Fruit fly (Drosophila melanogaster) whole organism, pupa: ENCODE measurements around the gene NP15.6.
A peak's percentile ranks its signal among the peaks of the same experiment; 100 is the strongest.

Experiments used
- CG10348 ChIP-seq: fragments of 200-800 bp; sonication (Bioruptor generic); IDR thresholded peaks from 2 replicates; pipeline ENCODE4 v1.3.6; 2022; ENCODE audit warnings: missing biosample characterization, missing genetic modification characterization
- CG12605 ChIP-seq: fragments of 200-800 bp; sonication (Bioruptor generic); IDR thresholded peaks from 2 replicates; pipeline ENCODE4 v1.3.6; 2022; ENCODE audit warnings: missing biosample characterization, missing genetic modification characterization
- CG13204 ChIP-seq: fragments of 200-800 bp; sonication (Bioruptor generic); optimal IDR thresholded peaks from 2 replicates; lab custom pipeline; 2018; ENCODE audit warnings: missing biosample characterization, mild to moderate bottlenecking, missing genetic modification characterization, moderate library complexity
- CG14655 ChIP-seq: fragments of 200-800 bp; sonication (Bioruptor generic); optimal IDR thresholded peaks from 3 replicates; lab custom pipeline; 2017; ENCODE audit warnings: mild to moderate bottlenecking, missing biosample characterization, missing genetic modification reagents, missing genetic modification characterization
- CG15710 ChIP-seq: fragments of 200-800 bp; sonication (Bioruptor generic); optimal IDR thresholded peaks from 2 replicates; lab custom pipeline; 2018; ENCODE audit warnings: missing biosample characterization, mild to moderate bottlenecking, missing genetic modification characterization, moderate library complexity
- CG17806 ChIP-seq: fragments of 200-800 bp; sonication (Bioruptor generic); optimal IDR thresholded peaks from 2 replicates; lab custom pipeline; 2018; ENCODE audit warnings: missing biosample characterization, mild to moderate bottlenecking, missing genetic modification characterization, moderate library complexity
- CG32121 ChIP-seq: fragments of 200-800 bp; sonication (Bioruptor generic); IDR thresholded peaks from 2 replicates; pipeline ENCODE4 v1.3.6; 2022; ENCODE audit warnings: missing biosample characterization, missing genetic modification characterization
- CG34367 ChIP-seq: fragments of 200-800 bp; sonication (Bioruptor generic); optimal IDR thresholded peaks from 2 replicates; lab custom pipeline; 2018; ENCODE audit warnings: missing biosample characterization, mild to moderate bottlenecking, missing genetic modification characterization
- CG4496 ChIP-seq: fragments of 200-800 bp; sonication (Bioruptor generic); IDR thresholded peaks from 3 replicates; pipeline ENCODE4 v1.3.6; 2022; ENCODE audit warnings: missing biosample characterization, missing genetic modification characterization
- CG8159 ChIP-seq: fragments of 200-800 bp; sonication (Bioruptor generic); optimal IDR thresholded peaks from 3 replicates; lab custom pipeline; 2018; ENCODE audit warnings: missing biosample characterization, mild to moderate bottlenecking, missing genetic modification characterization, moderate library complexity
- CG8301 ChIP-seq: fragments of 200-800 bp; sonication (Bioruptor generic); optimal IDR thresholded peaks from 2 replicates; lab custom pipeline; 2018; ENCODE audit warnings: missing biosample characterization, mild to moderate bottlenecking, missing genetic modification characterization
- CG9948 ChIP-seq: fragments of 200-800 bp; sonication (Bioruptor generic); optimal IDR thresholded peaks from 2 replicates; lab custom pipeline; 2018; ENCODE audit warnings: missing biosample characterization, mild to moderate bottlenecking, missing genetic modification characterization, moderate library complexity
- D1 ChIP-seq: fragments of 200-800 bp; sonication (Bioruptor generic); optimal IDR thresholded peaks from 2 replicates; lab custom pipeline; 2018; ENCODE audit warnings: missing biosample characterization, mild to moderate bottlenecking, missing genetic modification characterization, moderate library complexity
- EcR ChIP-seq: fragments of 200-800 bp; sonication (Bioruptor generic); optimal IDR thresholded peaks from 3 replicates; lab custom pipeline; 2019; ENCODE audit warnings: missing biosample characterization, missing genetic modification characterization, mild to moderate bottlenecking, moderate library complexity, missing genetic modification reagents
- Ets98B ChIP-seq: fragments of 200-800 bp; sonication (Bioruptor generic); IDR thresholded peaks from 2 replicates; pipeline ENCODE4 v1.3.6; 2022; ENCODE audit warnings: missing biosample characterization, missing genetic modification characterization
- Pif1A ChIP-seq: fragments of 200-800 bp; sonication (Bioruptor generic); optimal IDR thresholded peaks from 3 replicates; lab custom pipeline; 2016; ENCODE audit warnings: missing biosample characterization, missing genetic modification characterization
- Pif1B ChIP-seq: fragments of 200-800 bp; sonication (Bioruptor generic); optimal IDR thresholded peaks from 3 replicates; lab custom pipeline; 2016; ENCODE audit warnings: missing biosample characterization, missing genetic modification characterization
- Snoo ChIP-seq: fragments of 200-800 bp; sonication (Bioruptor generic); optimal IDR thresholded peaks from 3 replicates; lab custom pipeline; 2017; ENCODE audit warnings: missing biosample characterization, mild to moderate bottlenecking, missing genetic modification characterization, inconsistent platforms
- fd96Ca ChIP-seq: fragments of 200-800 bp; sonication (Bioruptor generic); IDR thresholded peaks from 3 replicates; pipeline ENCODE4 v1.3.6; 2022; ENCODE audit warnings: missing biosample characterization, missing genetic modification characterization
- gl ChIP-seq: fragments of 200-800 bp; sonication (Bioruptor generic); optimal IDR thresholded peaks from 2 replicates; lab custom pipeline; 2018; ENCODE audit warnings: missing biosample characterization, mild to moderate bottlenecking, missing genetic modification characterization
- rn ChIP-seq: fragments of 200-800 bp; sonication (Bioruptor generic); IDR thresholded peaks from 2 replicates; pipeline ENCODE4 v1.3.6; 2022; ENCODE audit warnings: missing biosample characterization, missing genetic modification characterization

NP15.6 gene

DNA sequence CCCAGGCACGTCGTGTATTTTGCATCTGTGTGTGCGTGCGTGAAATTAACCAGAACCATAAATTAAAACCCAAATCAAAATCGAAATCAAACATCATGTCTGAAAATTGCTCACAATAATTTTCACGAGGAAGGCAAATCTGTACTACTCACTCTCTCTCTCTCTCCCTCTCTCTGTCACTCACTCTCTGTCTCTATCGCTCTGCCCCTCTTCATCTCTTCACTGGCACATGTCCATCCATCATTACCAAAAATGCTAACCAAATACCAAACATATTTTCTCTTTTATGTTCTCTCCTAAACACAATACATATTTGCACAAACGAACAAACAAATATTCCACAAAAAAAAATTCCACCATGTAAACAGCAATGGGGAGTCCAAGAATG lies 11.8 kb upstream of the NP15.6 start:
- TF ChIP-seq CG9948 (tag; lab: Kevin White, UChicago): no peak
- no peak for TF ChIP-seq CG13204 (GFP tag; lab: Kevin White, UChicago)
- no peak for TF ChIP-seq Pif1B (GFP tag; lab: Kevin White, UChicago)
- no peak for TF ChIP-seq CG8159 (tag; lab: Kevin White, UChicago)
- no peak for TF ChIP-seq CG15710 (tag; lab: Kevin White, UChicago)
- TF ChIP-seq Ets98B (GFP tag; lab: Robert Waterston, UW): no peak
- TF ChIP-seq Pif1A (GFP tag; lab: Kevin White, UChicago): no peak
- no peak for TF ChIP-seq D1 (tag; lab: Kevin White, UChicago)
- no peak for TF ChIP-seq Snoo (tag; lab: Kevin White, UChicago)
- no peak for TF ChIP-seq CG4496
- TF ChIP-seq CG34367 (tag; lab: Kevin White, UChicago): no peak
- no peak for TF ChIP-seq EcR (GFP tag; lab: Kevin White, UChicago)
- TF ChIP-seq rn (GFP tag; lab: Robert Waterston, UW): no peak
- no peak for TF ChIP-seq CG17806 (tag; lab: Kevin White, UChicago)
- no peak for TF ChIP-seq CG14655 (GFP tag; lab: Kevin White, UChicago)
- TF ChIP-seq, all 21 proteins: peak for 0

DNA sequence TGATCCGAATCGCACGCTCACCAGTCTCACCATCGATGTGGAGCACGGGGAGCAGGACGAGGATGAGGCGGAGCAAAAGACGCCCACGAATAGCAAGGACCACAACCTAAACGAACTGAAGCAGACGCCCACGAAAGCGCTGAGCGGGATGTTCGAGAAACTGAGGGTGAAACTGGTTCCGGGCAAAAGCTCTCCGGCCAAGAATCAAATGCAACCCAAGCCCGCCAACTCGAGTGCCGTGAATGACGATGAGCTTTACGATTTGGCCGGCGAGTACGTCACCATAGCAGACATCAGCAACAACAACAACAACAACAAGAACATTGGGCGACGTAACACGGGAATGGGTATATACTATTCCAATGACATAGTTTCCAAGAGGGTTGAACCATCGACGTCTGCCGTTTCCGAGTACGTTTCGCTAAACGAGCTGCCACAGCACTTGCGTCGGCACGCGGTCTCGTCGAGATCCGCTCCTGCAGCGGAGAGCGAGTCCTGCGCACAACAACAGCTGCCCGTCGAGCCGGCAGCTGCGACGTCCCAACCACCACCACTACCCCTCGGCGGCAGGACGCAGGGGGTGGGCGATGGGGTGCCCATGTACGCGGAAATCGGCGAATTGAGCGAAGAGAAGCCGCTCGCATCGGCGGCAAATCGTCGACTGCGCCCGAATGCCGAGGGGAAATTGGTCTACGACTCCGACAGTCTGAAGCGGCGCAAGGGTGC lies 9.7 kb upstream of the NP15.6 start:
- TF ChIP-seq CG8159 (tag; lab: Kevin White, UChicago) (no peak), CG13204 (GFP tag; lab: Kevin White, UChicago) (peak; percentile 94), CG4496 (no peak), rn (GFP tag; lab: Robert Waterston, UW) (no peak), EcR (GFP tag; lab: Kevin White, UChicago) (peak; percentile 20), D1 (tag; lab: Kevin White, UChicago) (no peak)

- TF ChIP-seq Pif1B (GFP tag; lab: Kevin White, UChicago) (no peak), CG34367 (tag; lab: Kevin White, UChicago) (no peak), Snoo (tag; lab: Kevin White, UChicago) (no peak), CG32121 (peak; percentile 32; the same call in 1 of the 2 replicates), Pif1A (GFP tag; lab: Kevin White, UChicago) (no peak), D1 (tag; lab: Kevin White, UChicago) (no peak), CG15710 (tag; lab: Kevin White, UChicago) (peak; percentile 13), CG8301 (tag; lab: Kevin White, UChicago) (no peak), fd96Ca (0 out of 3 replicates have a peak, but pooled peaks have one; percentile 32), Ets98B (GFP tag; lab: Robert Waterston, UW) (peak; percentile 45), rn (GFP tag; lab: Robert Waterston, UW) (no peak), CG13204 (GFP tag; lab: Kevin White, UChicago) (no peak), CG17806 (tag; lab: Kevin White, UChicago) (no peak), CG9948 (tag; lab: Kevin White, UChicago) (no peak), gl (tag; lab: Kevin White, UChicago) (no peak), CG12605 (GFP tag; lab: Robert Waterston, UW) (no peak), CG4496 (peak; percentile 70), EcR (GFP tag; lab: Kevin White, UChicago) (no peak), CG10348 (GFP tag; lab: Robert Waterston, UW) (no peak), CG14655 (GFP tag; lab: Kevin White, UChicago) (no peak), CG8159 (tag; lab: Kevin White, UChicago) (no peak)
Observed at dm6 chr3R:19023862-19024261, 3.3 kb upstream of the NP15.6 start, which contains the start of the genes CG6005 and CG14286. Gene CG6005 (minus strand): TSS chr3R:19024030. Gene CG14286 (plus strand): TSS chr3R:19024092.

DNA sequence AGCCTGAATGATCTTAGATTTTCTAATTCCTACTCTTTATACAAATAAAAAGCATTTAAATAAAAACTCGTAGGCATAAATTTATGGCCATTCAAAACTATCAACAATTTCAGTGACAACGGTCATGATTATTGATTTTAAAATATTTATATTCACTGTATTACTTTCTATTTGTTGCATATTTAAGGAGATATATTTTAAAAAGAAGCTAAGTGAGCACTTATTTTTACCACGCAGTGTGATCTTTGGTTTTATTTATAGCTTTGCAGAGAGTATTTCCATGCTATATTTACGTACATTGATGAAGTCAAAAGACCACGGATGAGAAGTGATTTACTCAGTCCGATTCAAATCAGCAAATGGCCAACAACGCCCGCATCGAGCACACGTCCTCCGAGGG lies 2.4 kb upstream of the NP15.6 start, which contains the start of gene CG14285:
TSS of gene CG14285 (plus strand) at position 339 of the 400 bp plus-strand sequence.
- TF ChIP-seq CG13204 (GFP tag; lab: Kevin White, UChicago) (no peak), CG32121 (peak; percentile 22; the same call in 1 of the 2 replicates), D1 (tag; lab: Kevin White, UChicago) (no peak), CG10348 (GFP tag; lab: Robert Waterston, UW) (no peak), CG14655 (GFP tag; lab: Kevin White, UChicago) (no peak), CG9948 (tag; lab: Kevin White, UChicago) (no peak), rn (GFP tag; lab: Robert Waterston, UW) (no peak), CG34367 (tag; lab: Kevin White, UChicago) (no peak)

DNA sequence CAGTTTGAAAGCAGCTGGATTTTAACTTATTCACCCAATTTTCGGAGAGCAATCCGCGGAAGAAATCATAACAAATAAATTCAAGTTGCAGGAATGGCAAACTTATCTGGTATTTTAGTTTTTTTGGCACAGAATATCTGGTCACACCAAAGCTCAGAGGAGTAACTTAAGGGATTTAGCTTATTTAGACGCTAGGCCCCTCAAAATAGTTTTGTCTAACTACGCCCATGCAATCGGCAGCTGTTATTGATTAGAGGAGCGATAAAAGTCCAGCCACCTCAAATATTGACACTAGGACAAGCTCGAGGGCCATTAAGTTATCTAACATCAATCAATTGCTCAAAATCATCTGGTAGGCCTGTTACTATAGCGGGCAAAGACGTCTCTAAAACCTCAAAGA lies 1.6 kb downstream of the NP15.6 start, which contains the start of the genes GatA and P5cr:
TSS of gene GatA (minus strand) at position 100 of the 400 bp plus-strand sequence.
TSS of gene P5cr (plus strand) at position 174 of the 400 bp plus-strand sequence.
- TF ChIP-seq gl (tag; lab: Kevin White, UChicago) (peak; percentile 45), CG10348 (GFP tag; lab: Robert Waterston, UW) (peak; percentile 64; the same call in 1 of the 2 replicates), CG34367 (tag; lab: Kevin White, UChicago) (peak; percentile 56), Pif1B (GFP tag; lab: Kevin White, UChicago) (no peak), CG8159 (tag; lab: Kevin White, UChicago) (no peak), CG32121 (peak; percentile 81), CG13204 (GFP tag; lab: Kevin White, UChicago) (no peak), rn (GFP tag; lab: Robert Waterston, UW) (peak; percentile 70), EcR (GFP tag; lab: Kevin White, UChicago) (peak; percentile 82), D1 (tag; lab: Kevin White, UChicago) (no peak), CG12605 (GFP tag; lab: Robert Waterston, UW) (peak; percentile 80), fd96Ca (peak; percentile 92), CG15710 (tag; lab: Kevin White, UChicago) (peak; percentile 70), Snoo (tag; lab: Kevin White, UChicago) (peak; percentile 20), CG14655 (GFP tag; lab: Kevin White, UChicago) (no peak), Ets98B (GFP tag; lab: Robert Waterston, UW) (peak; percentile 94), CG8301 (tag; lab: Kevin White, UChicago) (peak; percentile 69), CG4496 (peak; percentile 94), Pif1A (GFP tag; lab: Kevin White, UChicago) (no peak), CG9948 (tag; lab: Kevin White, UChicago) (peak; percentile 59), CG17806 (tag; lab: Kevin White, UChicago) (peak; percentile 71)
- TF ChIP-seq, all 21 proteins: peak for 15
